Worm (Caenorhabditis elegans) whole organism, L4/young adult: ENCODE measurements around the gene srx-118.

Experiments used
- W03F9.2 ChIP-seq: fragments of 150-350 bp; optimal IDR thresholded peaks from 2 replicates; lab custom pipeline; 2014; ENCODE audit warnings: missing biosample characterization, missing genetic modification characterization
- dao-5 ChIP-seq: sonication (generic microtip); optimal IDR thresholded peaks from 2 replicates; lab custom pipeline; 2016; ENCODE audit warnings: missing genotype, missing genetic modification characterization, moderate library complexity, missing compliant biosample characterization
- him-1 ChIP-seq: sonication (generic microtip); optimal IDR thresholded peaks from 2 replicates; lab custom pipeline; 2016; ENCODE audit warnings: missing genotype, missing genetic modification reagents, missing genetic modification characterization, missing compliant biosample characterization

srx-118 gene

DNA sequence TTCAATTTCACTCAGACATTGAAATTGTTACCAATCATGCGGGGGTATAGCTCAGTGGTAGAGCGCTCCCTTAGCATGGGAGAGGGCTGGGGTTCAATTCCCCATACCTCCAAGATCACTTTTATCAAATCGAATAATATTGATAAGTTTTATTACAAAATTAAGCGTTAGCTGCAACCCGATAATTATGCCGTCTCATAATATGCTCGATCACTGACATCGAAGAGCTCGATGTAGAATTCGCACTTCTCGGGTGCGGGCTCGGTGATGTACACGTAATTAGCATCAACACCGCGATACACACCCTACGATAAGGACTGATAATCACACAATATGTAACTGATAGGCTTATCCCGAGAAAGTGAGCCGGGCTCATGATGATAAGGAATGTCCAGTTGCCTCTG lies 17.0 kb downstream of the srx-118 start:
- no peak for TF ChIP-seq W03F9.2 (tag; lab: Kevin White, UChicago)
- TF ChIP-seq him-1 (tag; lab: Kevin White, UChicago) = no peak
- TF ChIP-seq dao-5 = no peak

DNA sequence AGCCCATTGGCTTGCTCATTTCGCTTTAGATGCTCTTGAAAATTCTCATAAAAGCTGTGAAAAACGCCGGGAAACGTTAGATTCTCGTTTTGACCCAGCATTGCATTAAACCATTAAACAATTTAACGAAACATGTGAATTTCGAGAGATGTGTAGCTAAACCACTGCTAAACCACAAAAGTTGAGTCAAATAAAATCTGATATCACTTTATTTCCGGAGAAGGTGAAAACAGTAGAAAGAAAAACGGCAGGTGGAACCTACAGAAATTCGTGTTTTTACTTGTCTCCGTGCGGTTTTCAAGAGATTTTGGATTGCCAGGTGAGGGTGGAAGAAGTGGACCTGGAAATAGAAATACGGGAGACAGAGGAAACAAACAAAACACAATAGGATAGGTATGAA lies 18.9 kb downstream of the srx-118 start, which contains the start of gene F49C5.9:
Gene F49C5.9, minus strand, starts transcription at position 101 of the 400 bp plus-strand sequence.
- TF ChIP-seq dao-5 (no peak), him-1 (tag; lab: Kevin White, UChicago) (no peak), W03F9.2 (tag; lab: Kevin White, UChicago) (no peak)

DNA sequence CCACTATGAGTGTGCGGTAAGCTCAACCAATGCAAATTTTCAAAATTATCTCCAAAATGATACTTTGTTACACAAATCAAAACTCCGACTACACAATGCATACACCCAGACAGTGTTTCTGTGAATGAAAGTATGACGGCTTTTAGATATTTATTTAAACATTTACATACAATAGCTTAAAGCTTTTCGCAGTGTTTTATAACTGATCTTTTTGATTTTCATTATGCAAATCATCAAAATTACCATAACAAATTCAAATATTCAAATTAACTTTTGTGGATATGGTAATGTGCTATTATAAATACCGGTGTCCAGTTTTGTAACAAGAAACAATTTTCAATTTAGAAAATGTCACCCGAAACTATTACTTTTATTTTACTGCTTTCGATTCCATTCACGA lies 20.8 kb downstream of the srx-118 start, which contains the start of the genes F49C5.5 and F49C5.10:
Gene F49C5.5, minus strand, starts transcription at position 101 of the 400 bp plus-strand sequence.
Gene F49C5.10, plus strand, starts transcription at position 344 of the 400 bp plus-strand sequence.
- TF ChIP-seq him-1 (tag; lab: Kevin White, UChicago) (no peak), dao-5 (no peak), W03F9.2 (tag; lab: Kevin White, UChicago) (no peak)

DNA sequence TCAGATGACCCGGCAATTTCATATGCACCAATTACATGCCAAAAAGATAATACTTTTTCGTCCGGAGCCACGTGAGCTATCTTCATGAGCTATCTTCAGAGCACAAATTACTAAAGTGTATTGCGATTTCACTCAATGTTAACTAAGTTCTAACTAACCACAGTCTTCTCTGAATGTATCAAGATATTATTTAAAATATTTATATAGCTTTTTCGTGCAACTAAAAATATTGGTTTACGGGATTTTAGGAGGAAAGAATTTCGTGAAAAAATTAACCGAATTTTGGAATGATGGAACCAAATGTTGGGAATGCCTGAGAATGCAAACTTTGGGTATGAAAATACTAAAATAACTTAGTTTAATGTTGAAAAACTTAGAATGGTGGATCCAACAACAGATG lies 21.9 kb downstream of the srx-118 start, which contains the start of gene F49C5.16:
Gene F49C5.16, plus strand, starts transcription at position 301 of the 400 bp plus-strand sequence.
- TF ChIP-seq dao-5 (no peak), him-1 (tag; lab: Kevin White, UChicago) (no peak), W03F9.2 (tag; lab: Kevin White, UChicago) (no peak)

DNA sequence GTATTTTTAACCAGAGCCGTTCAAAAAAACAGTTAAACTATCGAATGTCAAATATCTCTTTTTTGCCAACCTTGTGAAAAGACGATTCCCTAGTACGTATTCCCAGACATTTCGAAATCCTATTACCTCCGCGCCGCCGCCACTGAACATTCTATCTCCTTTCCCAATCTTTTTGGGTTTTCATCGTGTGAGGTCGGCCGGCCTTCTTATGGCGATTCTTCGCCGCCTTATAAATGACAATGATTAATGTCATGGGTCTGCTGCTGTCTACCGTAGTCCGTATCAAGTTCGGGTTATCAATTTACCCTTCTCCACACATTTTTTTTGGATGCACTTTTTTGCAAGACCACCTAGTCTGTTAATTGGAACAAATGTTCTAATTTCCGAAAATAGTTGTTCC lies 24.0 kb downstream of the srx-118 start:
- TF ChIP-seq him-1 (tag; lab: Kevin White, UChicago) = no peak
- TF ChIP-seq dao-5 = no peak

DNA sequence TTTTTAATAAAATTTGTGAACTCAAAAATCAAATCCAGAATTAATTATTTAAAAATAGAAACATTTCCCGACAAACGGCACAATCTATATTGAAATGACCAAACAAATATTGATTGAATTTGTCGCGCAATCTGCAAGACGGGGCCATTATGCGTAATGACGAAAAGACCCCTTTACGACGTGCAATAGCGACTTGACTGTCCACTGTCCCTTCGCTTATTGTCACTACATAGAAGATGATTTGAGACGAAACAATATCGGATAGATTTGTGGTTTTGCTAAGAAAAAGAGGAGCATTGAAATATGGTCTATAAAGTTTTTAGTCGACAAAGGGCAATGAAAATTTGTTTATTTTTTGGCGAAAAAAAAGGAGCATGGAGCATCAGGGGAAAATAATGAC lies 25.3 kb downstream of the srx-118 start:
- TF ChIP-seq dao-5 (no peak), him-1 (tag; lab: Kevin White, UChicago) (no peak), W03F9.2 (tag; lab: Kevin White, UChicago) (no peak)

DNA sequence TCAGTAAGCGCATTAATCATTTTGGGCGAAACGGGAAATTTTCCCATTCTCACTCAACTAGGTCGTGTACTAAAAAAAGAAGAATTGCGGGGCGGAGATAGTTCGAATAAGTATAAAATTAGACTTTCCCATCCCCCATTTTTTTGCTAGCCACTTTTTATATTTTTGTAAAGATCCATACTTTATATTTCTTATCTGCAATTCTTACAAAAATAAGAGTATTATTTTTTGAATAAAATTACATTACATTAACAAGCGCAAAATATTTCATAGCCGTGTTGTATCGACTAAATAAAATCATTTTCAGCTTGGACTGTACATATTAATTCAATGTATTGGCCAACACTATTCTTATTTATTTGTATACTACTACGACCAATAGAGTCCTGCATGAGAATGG lies 30.0 kb downstream of the srx-118 start, which contains the start of gene F49C5.11:
Gene F49C5.11, plus strand, starts transcription at position 301 of the 400 bp plus-strand sequence.
- TF ChIP-seq dao-5 = no peak

DNA sequence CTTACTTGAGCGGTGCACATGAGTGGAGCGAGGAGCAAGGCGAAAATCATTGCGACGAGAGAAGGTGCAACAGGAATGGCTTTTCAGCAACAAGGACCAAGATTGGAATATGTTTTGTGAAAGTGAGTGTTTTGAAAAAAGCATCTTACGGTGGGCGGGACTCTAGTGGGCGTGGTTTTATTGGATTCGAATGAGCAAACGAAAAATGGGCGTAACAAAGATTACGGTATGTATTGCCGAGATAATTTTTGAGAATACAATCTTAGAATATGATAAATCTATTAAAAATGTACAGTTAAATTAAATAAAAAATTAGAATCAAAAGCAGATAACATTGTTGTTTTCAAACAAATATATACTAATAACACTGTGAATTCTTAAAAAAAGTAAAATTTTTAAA lies 34.6 kb downstream of the srx-118 start, which contains the start of gene F49C5.12:
Gene F49C5.12, minus strand, starts transcription at position 101 of the 400 bp plus-strand sequence.
- no peak for TF ChIP-seq dao-5
- TF ChIP-seq him-1 (tag; lab: Kevin White, UChicago) = no peak
- TF ChIP-seq W03F9.2 (tag; lab: Kevin White, UChicago) = no peak

DNA sequence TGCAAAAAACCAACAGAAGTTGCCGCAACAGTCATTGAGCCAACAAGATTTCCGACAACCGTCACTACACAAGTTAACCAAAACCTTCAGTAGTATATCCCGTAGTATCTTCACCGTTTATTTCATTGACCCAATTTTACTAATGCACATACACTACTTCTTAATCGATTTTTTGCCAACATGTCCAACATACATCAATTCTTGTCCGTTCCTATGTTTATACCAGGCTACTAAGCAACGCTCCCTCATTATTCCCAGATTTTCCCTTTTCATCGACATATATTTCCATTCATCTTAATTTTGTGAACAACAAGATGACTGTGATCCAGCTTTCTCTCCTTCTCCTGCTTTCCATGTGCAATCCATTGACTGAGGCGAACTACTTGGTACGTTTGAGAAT lies 40.2 kb downstream of the srx-118 start, which contains the start of gene F49C5.7:
Gene F49C5.7, plus strand, starts transcription at position 301 of the 400 bp plus-strand sequence.
- TF ChIP-seq W03F9.2 (tag; lab: Kevin White, UChicago) = no peak
- TF ChIP-seq dao-5 = no peak
- no peak for TF ChIP-seq him-1 (tag; lab: Kevin White, UChicago)

DNA sequence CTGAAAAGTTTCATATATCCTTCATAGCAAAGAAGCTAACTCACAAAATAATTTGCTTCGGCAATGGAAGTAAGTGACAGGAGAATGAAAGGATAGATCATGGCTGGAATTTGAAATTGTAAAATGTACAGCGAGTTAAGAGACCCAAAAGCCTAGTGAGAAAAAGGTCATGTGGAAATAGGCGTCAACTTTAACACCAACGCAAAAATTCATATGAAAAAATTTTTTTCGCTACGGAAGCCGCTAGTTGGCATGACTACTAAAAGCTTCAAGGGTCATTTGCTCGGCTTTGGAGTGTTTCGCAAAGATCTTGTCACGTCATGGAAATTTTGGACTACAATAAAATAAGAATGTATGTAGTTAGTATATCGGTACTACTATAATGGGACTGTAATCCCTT lies 44.9 kb downstream of the srx-118 start, which contains the start of gene Y38E10A.1:
Gene Y38E10A.1, minus strand, starts transcription at position 101 of the 400 bp plus-strand sequence.
- TF ChIP-seq W03F9.2 (tag; lab: Kevin White, UChicago) (no peak), him-1 (tag; lab: Kevin White, UChicago) (no peak), dao-5 (no peak)

DNA sequence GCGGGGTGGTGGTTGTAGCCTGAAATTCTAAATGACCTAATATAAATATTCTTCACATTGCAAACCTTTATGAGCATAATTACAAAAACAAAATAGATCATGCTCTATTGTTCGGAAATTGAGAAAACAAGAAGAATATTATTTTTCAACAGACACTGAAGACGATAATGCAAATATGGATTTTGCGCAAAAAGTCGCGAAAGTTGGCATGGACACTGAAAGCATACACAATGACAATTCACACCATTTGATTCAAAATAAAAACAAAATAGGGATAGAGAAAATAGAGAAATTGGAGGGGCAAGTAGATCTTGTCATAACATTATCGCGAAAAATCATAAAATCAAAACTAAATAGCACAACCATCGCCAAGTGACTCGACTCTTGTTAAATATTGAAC lies 47.1 kb downstream of the srx-118 start, which contains the start of gene Y38E10A.35:
Gene Y38E10A.35, minus strand, starts transcription at position 101 of the 400 bp plus-strand sequence.
- no peak for TF ChIP-seq W03F9.2 (tag; lab: Kevin White, UChicago)
- TF ChIP-seq dao-5 = no peak
- TF ChIP-seq him-1 (tag; lab: Kevin White, UChicago) = no peak

DNA sequence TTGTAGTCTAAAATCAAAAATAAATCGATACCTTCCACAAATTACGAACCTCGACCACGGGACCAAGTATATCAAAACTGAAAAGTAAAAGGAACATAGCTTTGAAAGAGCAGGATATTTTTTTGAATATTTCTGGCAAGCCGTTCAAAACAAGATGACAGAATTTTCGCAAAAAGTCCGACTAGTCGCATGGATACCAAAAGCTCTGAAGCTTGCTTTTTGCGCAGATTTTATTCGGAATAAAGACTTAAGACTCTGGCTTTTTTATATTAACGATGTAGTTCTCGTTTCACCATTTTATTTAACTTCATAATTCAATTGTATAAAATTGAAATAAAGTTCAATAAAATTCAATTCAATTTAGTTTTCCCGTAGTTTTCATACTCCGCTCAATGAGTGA lies 47.9 kb downstream of the srx-118 start, which contains the start of gene Y38E10A.2:
Gene Y38E10A.2, minus strand, starts transcription at position 101 of the 400 bp plus-strand sequence.
- TF ChIP-seq him-1 (tag; lab: Kevin White, UChicago) = no peak
- TF ChIP-seq W03F9.2 (tag; lab: Kevin White, UChicago) = no peak

DNA sequence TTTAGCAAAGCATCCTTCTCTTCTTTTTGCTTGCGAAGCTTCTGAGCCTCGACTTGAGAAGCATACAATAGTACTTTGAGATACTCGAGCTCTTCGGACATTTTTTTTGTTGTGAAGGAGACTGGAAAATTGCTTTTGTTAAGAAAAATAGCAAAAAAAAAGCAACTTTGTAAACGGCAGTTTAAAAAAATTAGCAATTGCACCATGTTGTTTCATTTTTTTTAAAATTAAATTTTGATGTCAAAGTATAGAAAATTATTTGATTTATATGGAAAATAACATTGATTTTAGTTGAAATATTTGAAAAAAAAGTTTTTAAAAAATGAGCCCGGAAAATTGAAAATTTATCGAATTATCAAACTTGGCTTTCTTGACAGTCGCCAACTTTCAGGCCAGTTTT lies 49.0 kb downstream of the srx-118 start, which contains the start of gene Y38E10A.3:
Gene Y38E10A.3, minus strand, starts transcription at position 101 of the 400 bp plus-strand sequence.
- TF ChIP-seq W03F9.2 (tag; lab: Kevin White, UChicago) = no peak
- no peak for TF ChIP-seq him-1 (tag; lab: Kevin White, UChicago)
- no peak for TF ChIP-seq dao-5
